Fruit fly (Drosophila melanogaster) whole organism, embryonic: ENCODE measurements around the gene CG6000.

ENCODE experiments used
- Blimp-1 ChIP-seq: fragments of 200-800 bp; sonication (Bioruptor generic); optimal IDR thresholded peaks from 3 replicates; lab custom pipeline; 2018; ENCODE audit warnings: missing biosample characterization, missing genetic modification characterization, mild to moderate bottlenecking, moderate library complexity, missing genetic modification reagents
- C15 ChIP-seq: fragments of 200-800 bp; sonication (Bioruptor generic); IDR thresholded peaks from 3 replicates; pipeline ENCODE4 v1.3.6; 2022; ENCODE audit warnings: missing biosample characterization, missing genetic modification characterization
- CG10147 ChIP-seq: fragments of 200-800 bp; sonication (Bioruptor generic); optimal IDR thresholded peaks from 2 replicates; lab custom pipeline; 2019; ENCODE audit warnings: missing biosample characterization, mild to moderate bottlenecking, missing genetic modification characterization, moderate library complexity
- CG1024 ChIP-seq: fragments of 200-800 bp; sonication (Bioruptor generic); IDR thresholded peaks from 2 replicates; pipeline ENCODE4 v1.3.6; 2022; ENCODE audit warnings: missing biosample characterization, missing genetic modification characterization
- CG10543 ChIP-seq: fragments of 200-800 bp; sonication (Bioruptor generic); optimal IDR thresholded peaks from 3 replicates; lab custom pipeline; 2017; ENCODE audit warnings: missing biosample characterization, mild to moderate bottlenecking, missing genetic modification characterization, moderate library complexity
- CG10565 ChIP-seq: fragments of 200-800 bp; sonication (Bioruptor generic); optimal IDR thresholded peaks from 3 replicates; lab custom pipeline; 2016; ENCODE audit warnings: missing biosample characterization, mild to moderate bottlenecking, missing genetic modification characterization
- CG11695 ChIP-seq: fragments of 200-800 bp; sonication (Bioruptor generic); IDR thresholded peaks from 3 replicates; pipeline ENCODE4 v1.3.6; 2022; ENCODE audit warnings: missing biosample characterization, missing genetic modification characterization
- CG12236 ChIP-seq: fragments of 200-800 bp; sonication (Bioruptor generic); optimal IDR thresholded peaks from 2 replicates; lab custom pipeline; 2016; ENCODE audit warnings: missing biosample characterization, missing genetic modification characterization
- CG15011 ChIP-seq: fragments of 200-800 bp; sonication (Bioruptor generic); optimal IDR thresholded peaks from 3 replicates; lab custom pipeline; 2018; ENCODE audit warnings: missing biosample characterization, mild to moderate bottlenecking, missing genetic modification characterization
- CG15073 ChIP-seq: fragments of 200-800 bp; sonication (Bioruptor generic); optimal IDR thresholded peaks from 2 replicates; lab custom pipeline; 2016; ENCODE audit warnings: missing biosample characterization, missing genetic modification characterization
- CG16779 ChIP-seq: fragments of 200-800 bp; sonication (Bioruptor generic); IDR thresholded peaks from 2 replicates; pipeline ENCODE4 v1.3.6; 2022; ENCODE audit warnings: missing biosample characterization, missing genetic modification characterization
- CG17186 ChIP-seq: fragments of 200-800 bp; sonication (Bioruptor generic); optimal IDR thresholded peaks from 3 replicates; lab custom pipeline; 2017; ENCODE audit warnings: missing biosample characterization, missing genetic modification reagents, missing genetic modification characterization
- CG2116 ChIP-seq: fragments of 200-800 bp; sonication (Bioruptor generic); optimal IDR thresholded peaks from 3 replicates; lab custom pipeline; 2018; ENCODE audit warnings: missing biosample characterization, mild to moderate bottlenecking, missing genetic modification characterization
- CG4730 ChIP-seq: fragments of 200-800 bp; sonication (Bioruptor generic); IDR thresholded peaks from 2 replicates; pipeline ENCODE4 v1.3.6; 2022; ENCODE audit warnings: missing biosample characterization, missing genetic modification characterization
- CG6765 ChIP-seq: fragments of 200-800 bp; sonication (Bioruptor generic); optimal IDR thresholded peaks from 3 replicates; lab custom pipeline; 2017; ENCODE audit warnings: missing biosample characterization, mild to moderate bottlenecking, missing genetic modification characterization
- CG7271 ChIP-seq: fragments of 200-800 bp; sonication (Bioruptor generic); optimal IDR thresholded peaks from 2 replicates; lab custom pipeline; 2018; ENCODE audit warnings: missing biosample characterization, mild to moderate bottlenecking, missing genetic modification characterization, moderate library complexity
- Chrac-16 ChIP-seq: fragments of 200-800 bp; sonication (Bioruptor generic); optimal IDR thresholded peaks from 3 replicates; lab custom pipeline; 2016; ENCODE audit warnings: missing biosample characterization, missing genetic modification characterization
- Dbx ChIP-seq: fragments of 200-800 bp; sonication (Bioruptor generic); IDR thresholded peaks from 3 replicates; pipeline ENCODE4 v1.3.6; 2022; ENCODE audit warnings: missing biosample characterization, missing genetic modification characterization
- Doc3 ChIP-seq: fragments of 200-800 bp; sonication (Bioruptor generic); IDR thresholded peaks from 3 replicates; pipeline ENCODE4 v1.3.6; 2022; ENCODE audit warnings: missing biosample characterization, missing genetic modification characterization; ENCODE audit not compliant: partially characterized antibody
- Hmr ChIP-seq: fragments of 200-800 bp; sonication (Bioruptor generic); optimal IDR thresholded peaks from 3 replicates; lab custom pipeline; 2017; ENCODE audit warnings: mild to moderate bottlenecking, missing biosample characterization, missing genetic modification reagents, missing genetic modification characterization
- Hr78 ChIP-seq, 2 experiments: fragments of 200-800 bp in 1 of 2; fragments of >200 bp in 1 of 2; sonication (Bioruptor generic) in 1 of 2; optimal IDR thresholded peaks; 2 replicates each; lab custom pipeline; 2017 to 2019; ENCODE audit warnings: missing biosample characterization in 2 of 2, missing genetic modification characterization in 2 of 2, mild to moderate bottlenecking in 1 of 2, moderate library complexity in 1 of 2
- Lhr ChIP-seq: fragments of 200-800 bp; sonication (Bioruptor generic); optimal IDR thresholded peaks from 3 replicates; lab custom pipeline; 2017; ENCODE audit warnings: mild to moderate bottlenecking, missing biosample characterization, missing genetic modification reagents, missing genetic modification characterization
- MTF-1 ChIP-seq: fragments of 200-800 bp; sonication (Bioruptor generic); optimal IDR thresholded peaks from 2 replicates; lab custom pipeline; 2018; ENCODE audit warnings: missing biosample characterization, mild to moderate bottlenecking, missing genetic modification characterization, borderline replicate concordance
- Mes4 ChIP-seq: fragments of 200-800 bp; sonication (Bioruptor generic); optimal IDR thresholded peaks from 2 replicates; lab custom pipeline; 2016; ENCODE audit warnings: missing biosample characterization, missing genetic modification characterization
- Nf-YA ChIP-seq: fragments of 200-800 bp; sonication (Bioruptor generic); IDR thresholded peaks from 2 replicates; pipeline ENCODE4 v1.3.6; 2022; ENCODE audit warnings: missing biosample characterization, missing genetic modification characterization
- Oaz ChIP-seq: fragments of 200-800 bp; sonication (Bioruptor generic); IDR thresholded peaks from 2 replicates; pipeline ENCODE4 v1.3.6; 2022; ENCODE audit warnings: missing biosample characterization, missing genetic modification characterization
- Sox100B ChIP-seq: fragments of 200-800 bp; sonication (Bioruptor generic); optimal IDR thresholded peaks from 3 replicates; lab custom pipeline; 2018; ENCODE audit warnings: missing biosample characterization, mild to moderate bottlenecking, missing genetic modification characterization
- Trl ChIP-seq, 3 experiments: fragments of >200 bp in 2 of 3; fragments of 200-800 bp in 1 of 3; sonication (Bioruptor generic) in 1 of 3; optimal IDR thresholded peaks; 2 replicates in 1 of 3; 3 replicates in 2 of 3; lab custom pipeline; 2016 to 2017; ENCODE audit warnings: missing biosample characterization in 1 of 3, missing genetic modification characterization in 1 of 3
- bbx ChIP-seq: fragments of 200-800 bp; sonication (Bioruptor generic); IDR thresholded peaks from 2 replicates; pipeline ENCODE4 v1.3.6; 2022; ENCODE audit warnings: missing biosample characterization, missing genetic modification characterization; ENCODE audit not compliant: partially characterized antibody
- chif ChIP-seq, 2 experiments: fragments of 200-800 bp; sonication (Bioruptor generic); optimal IDR thresholded peaks; 3 replicates each; lab custom pipeline; 2016; ENCODE audit warnings: missing biosample characterization in 2 of 2, missing genetic modification characterization in 2 of 2
- chn ChIP-seq: fragments of 200-800 bp; sonication (Bioruptor generic); optimal IDR thresholded peaks from 2 replicates; lab custom pipeline; 2016; ENCODE audit warnings: missing biosample characterization, missing genetic modification characterization
- esg ChIP-seq: fragments of 200-800 bp; sonication (Bioruptor generic); conservative IDR thresholded peaks from 2 replicates; pipeline ENCODE4 v1.3.6; 2022; ENCODE audit warnings: missing biosample characterization, missing genetic modification characterization
- eve ChIP-seq, 2 experiments: fragments of >200 bp; optimal IDR thresholded peaks; 2 replicates each; lab custom pipeline; 2017; ENCODE audit warnings: missing biosample characterization in 2 of 2, missing genetic modification characterization in 2 of 2
- ewg ChIP-seq: fragments of 200-800 bp; sonication (Bioruptor generic); optimal IDR thresholded peaks from 3 replicates; lab custom pipeline; 2017; ENCODE audit warnings: mild to moderate bottlenecking, missing biosample characterization, missing genetic modification reagents, missing genetic modification characterization
- ftz-f1 ChIP-seq: fragments of 200-800 bp; sonication (Bioruptor generic); optimal IDR thresholded peaks from 2 replicates; lab custom pipeline; 2016; ENCODE audit warnings: missing biosample characterization, missing genetic modification characterization
- ind ChIP-seq: fragments of 200-800 bp; sonication (Bioruptor generic); optimal IDR thresholded peaks from 3 replicates; lab custom pipeline; 2016; ENCODE audit warnings: missing biosample characterization, missing genetic modification characterization
- lab ChIP-seq: fragments of 200-800 bp; sonication (Bioruptor generic); optimal IDR thresholded peaks from 3 replicates; lab custom pipeline; 2017; ENCODE audit warnings: missing biosample characterization, missing genetic modification characterization, mild to moderate bottlenecking, moderate library complexity, missing genetic modification reagents
- nom ChIP-seq: fragments of 200-800 bp; sonication (Bioruptor generic); optimal IDR thresholded peaks from 2 replicates; lab custom pipeline; 2017; ENCODE audit warnings: missing biosample characterization, missing genetic modification characterization, mild to moderate bottlenecking, moderate library complexity, missing genetic modification reagents
- otp ChIP-seq: fragments of 200-800 bp; sonication (Bioruptor generic); IDR thresholded peaks from 3 replicates; pipeline ENCODE4, ENCODE4 v1.3.6; 2022; ENCODE audit warnings: missing biosample characterization, missing genetic modification characterization
- phol ChIP-seq: fragments of 200-800 bp; sonication (Bioruptor generic); optimal IDR thresholded peaks from 3 replicates; lab custom pipeline; 2018; ENCODE audit warnings: missing biosample characterization, mild to moderate bottlenecking, missing genetic modification characterization, moderate library complexity
- pros ChIP-seq: fragments of 200-800 bp; sonication (Bioruptor generic); optimal IDR thresholded peaks from 3 replicates; lab custom pipeline; 2019; ENCODE audit warnings: missing biosample characterization, mild to moderate bottlenecking, missing genetic modification characterization, moderate library complexity
- repo ChIP-seq: fragments of 200-800 bp; sonication (Bioruptor generic); optimal IDR thresholded peaks from 2 replicates; lab custom pipeline; 2016; ENCODE audit warnings: missing biosample characterization, missing genetic modification characterization
- ro ChIP-seq: fragments of 200-800 bp; sonication (Bioruptor generic); IDR thresholded peaks from 2 replicates; pipeline ENCODE4 v1.3.6; 2022; ENCODE audit warnings: missing biosample characterization, missing genetic modification characterization
- sc ChIP-seq, 3 experiments: fragments of >200 bp in 2 of 3; fragments of 200-800 bp in 1 of 3; sonication (Bioruptor generic) in 1 of 3; optimal IDR thresholded peaks; 2 replicates in 2 of 3; 3 replicates in 1 of 3; lab custom pipeline; 2017; ENCODE audit warnings: mild to moderate bottlenecking in 1 of 3, missing biosample characterization in 1 of 3, missing genetic modification characterization in 1 of 3, missing genetic modification reagents in 1 of 3
- sima ChIP-seq: fragments of 200-800 bp; sonication (Bioruptor generic); optimal IDR thresholded peaks from 2 replicates; lab custom pipeline; 2016; ENCODE audit warnings: missing biosample characterization, missing genetic modification characterization
- slou ChIP-seq: fragments of 200-800 bp; sonication (Bioruptor generic); optimal IDR thresholded peaks from 3 replicates; lab custom pipeline; 2016; ENCODE audit warnings: missing biosample characterization, missing genetic modification characterization
- tna ChIP-seq: fragments of 200-800 bp; sonication (Bioruptor generic); IDR thresholded peaks from 2 replicates; pipeline ENCODE4 v1.3.6; 2022; ENCODE audit warnings: missing biosample characterization, missing genetic modification characterization; ENCODE audit not compliant: partially characterized antibody
- wdn ChIP-seq: fragments of 200-800 bp; sonication (Bioruptor generic); IDR thresholded peaks from 2 replicates; pipeline ENCODE4 v1.3.6; 2022; ENCODE audit warnings: missing biosample characterization, missing genetic modification characterization
- wor ChIP-seq: fragments of 200-800 bp; sonication (Bioruptor generic); IDR thresholded peaks from 2 replicates; pipeline ENCODE4 v1.3.6; 2022; ENCODE audit warnings: missing biosample characterization, missing genetic modification characterization

CG6000 gene

DNA sequence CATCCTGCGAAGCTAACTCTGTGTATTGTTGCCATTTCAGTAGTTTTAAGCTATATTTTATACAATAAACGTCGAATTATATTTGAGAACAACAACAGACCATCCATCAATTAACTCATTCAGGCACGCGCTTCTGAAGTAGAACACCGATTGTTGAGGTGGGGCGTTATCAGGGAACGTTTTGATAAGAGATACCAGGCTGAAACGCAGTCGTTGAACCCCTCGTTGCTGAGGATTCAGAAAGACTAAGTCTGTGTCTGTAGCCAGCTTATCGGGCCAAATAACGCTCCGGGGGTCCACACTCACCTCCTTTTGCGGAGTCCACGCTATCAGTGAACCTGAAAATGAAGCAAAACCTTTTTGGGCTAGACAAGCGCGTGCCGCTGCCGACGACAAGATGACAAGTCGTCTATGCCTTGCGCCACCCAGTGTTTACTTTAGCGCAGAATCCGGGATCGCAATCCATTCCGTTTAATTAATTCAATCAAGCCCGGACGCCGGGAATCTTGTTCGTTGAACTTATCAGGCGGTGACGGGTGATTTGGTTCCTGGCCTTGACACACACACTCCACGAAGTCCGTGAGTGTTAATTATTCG, 587 bp upstream of the CG6000 start:
- TF ChIP-seq nom (GFP tag; lab: Kevin White, UChicago) (no peak), ind (GFP tag; lab: Kevin White, UChicago) (no peak), CG17186 (GFP tag; lab: Kevin White, UChicago) (no peak), Hmr (GFP tag; lab: Kevin White, UChicago) (no peak), pros (no peak), CG10147 (GFP tag; lab: Kevin White, UChicago) (no peak), CG1024 (no peak), phol (no peak), CG4730 (GFP tag; lab: Robert Waterston, UW) (no peak), CG7271 (no peak), ftz-f1 (GFP tag; lab: Kevin White, UChicago) (peak; percentile 29), CG6765 (GFP tag; lab: Kevin White, UChicago) (no peak), C15 (GFP tag; lab: Robert Waterston, UW) (no peak), sc (optimal IDR thresholded peaks at IDR 0.05; lab: Kevin White, UChicago) (no peak), sc (GFP tag; optimal IDR thresholded peaks at IDR 0.05; lab: Kevin White, UChicago) (no peak), wdn (no peak), CG12236 (GFP tag; lab: Kevin White, UChicago) (no peak), Hr78 (GFP tag; optimal IDR thresholded peaks at IDR 0.05; lab: Kevin White, UChicago) (no peak), esg (no peak), MTF-1 (GFP tag; lab: Kevin White, UChicago) (no peak), otp (GFP tag; lab: Robert Waterston, UW) (no peak), wor (GFP tag; lab: Robert Waterston, UW) (no peak), CG15011 (GFP tag; lab: Kevin White, UChicago) (no peak), slou (GFP tag; lab: Kevin White, UChicago) (no peak), lab (peak; percentile 6), Nf-YA (GFP tag; lab: Robert Waterston, UW) (no peak), eve (GFP tag; optimal IDR thresholded peaks at IDR 0.05; lab: Kevin White, UChicago) (no peak), Trl (optimal IDR thresholded peaks at IDR 0.05; lab: Kevin White, UChicago) (no peak), Trl (GFP tag; optimal IDR thresholded peaks at IDR 0.05; lab: Kevin White, UChicago) (no peak), CG10543 (GFP tag; lab: Kevin White, UChicago) (peak; percentile 50), Blimp-1 (no peak), CG16779 (GFP tag; lab: Robert Waterston, UW) (no peak), ewg (GFP tag; lab: Kevin White, UChicago) (no peak), repo (GFP tag; lab: Kevin White, UChicago) (no peak), bbx (no peak), sima (no peak), tna (GFP tag; lab: Robert Waterston, UW) (no peak), Doc3 (GFP tag; lab: Robert Waterston, UW) (no peak), Oaz (GFP tag; lab: Robert Waterston, UW) (no peak), chif (GFP tag; optimal IDR thresholded peaks at IDR 0.05; lab: Kevin White, UChicago) (no peak), Chrac-16 (GFP tag; lab: Kevin White, UChicago) (no peak), CG10565 (no peak), CG11695 (GFP tag; lab: Robert Waterston, UW) (no peak), Dbx (GFP tag; lab: Robert Waterston, UW) (0 out of 3 replicates have a peak, but pooled peaks have one; percentile 14), ro (GFP tag; lab: Robert Waterston, UW) (no peak), Lhr (GFP tag; lab: Kevin White, UChicago) (no peak), chn (GFP tag; lab: Kevin White, UChicago) (no peak), CG2116 (GFP tag; lab: Kevin White, UChicago) (no peak), CG15073 (GFP tag; lab: Kevin White, UChicago) (no peak), Mes4 (no peak), Sox100B (no peak)
